Worm (Caenorhabditis elegans): Measurements from ENCODE around the gene F11C1.7.

The F11C1.7 gene

DNA sequence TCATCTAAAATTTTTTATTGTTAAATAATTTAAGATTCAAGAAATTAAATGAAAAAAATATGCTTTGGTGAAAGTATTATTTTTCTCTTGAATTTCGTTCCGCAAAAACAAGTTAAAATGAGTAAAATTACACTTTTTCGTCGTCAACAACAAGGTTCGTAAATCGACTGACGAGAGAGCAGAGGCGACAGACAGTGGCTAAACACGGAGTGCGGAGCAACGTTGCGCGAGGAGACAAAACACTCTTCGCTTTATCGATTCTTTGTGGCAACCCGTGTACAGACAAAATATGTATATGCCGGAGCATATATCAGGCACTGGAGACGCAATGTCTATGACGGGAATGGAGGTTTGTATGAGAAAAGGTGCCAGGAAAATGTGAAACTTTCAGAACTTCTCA is at the start of gene F11C1.7:
Gene F11C1.7 (plus strand): TSS at position 140 of the 400 bp plus-strand sequence.
- TF ChIP-seq nfya-1 (tag; optimal IDR thresholded peaks at IDR 0.05) (no peak), T23F11.4 (GFP tag; optimal IDR thresholded peaks at IDR 0.05) (no peak), ceh-31 (tag; optimal IDR thresholded peaks at IDR 0.05) (peak; percentile 3), tbx-7 (tag; optimal IDR thresholded peaks at IDR 0.05) (no peak), F13H6.1 (tag; optimal IDR thresholded peaks at IDR 0.05) (no peak), unc-42 (tag; optimal IDR thresholded peaks at IDR 0.05) (no peak), zip-5 (tag; optimal IDR thresholded peaks at IDR 0.05) (no peak), eyg-1 (tag; optimal IDR thresholded peaks at IDR 0.05) (no peak), lin-11 (tag; optimal IDR thresholded peaks at IDR 0.05) (no peak), sox-2 (GFP tag; IDR thresholded peaks at IDR 0.05) (no peak), sdc-2 (tag; optimal IDR thresholded peaks at IDR 0.05) (no peak), ceh-48 (tag; optimal IDR thresholded peaks at IDR 0.05) (peak; percentile 81), ceh-18 (tag; optimal IDR thresholded peaks at IDR 0.05) (no peak), ets-4 (tag; optimal IDR thresholded peaks at IDR 0.05) (no peak), ceh-19 (GFP tag; optimal IDR thresholded peaks at IDR 0.05) (no peak)

- TF ChIP-seq hlh-15 (tag; optimal IDR thresholded peaks at IDR 0.05) (no peak), K09A11.1 (tag; optimal IDR thresholded peaks at IDR 0.05; ENCODE audit: insufficient read depth) (no peak), ceh-22 (tag; optimal IDR thresholded peaks at IDR 0.05) (no peak), hlh-30 (tag; optimal IDR thresholded peaks at IDR 0.05; ENCODE audit: insufficient read depth) (no peak), nfya-1 (tag; optimal IDR thresholded peaks at IDR 0.05) (no peak), tbx-2 (tag; optimal IDR thresholded peaks at IDR 0.05) (no peak), eyg-1 (tag; optimal IDR thresholded peaks at IDR 0.05) (no peak), sox-2 (GFP tag; IDR thresholded peaks at IDR 0.05) (no peak), unc-55 (GFP tag; optimal IDR thresholded peaks at IDR 0.05) (no peak), ets-4 (tag; optimal IDR thresholded peaks at IDR 0.05) (no peak), zip-5 (tag; optimal IDR thresholded peaks at IDR 0.05) (no peak), gmeb-2 (tag; optimal IDR thresholded peaks at IDR 0.05) (no peak), ceh-19 (GFP tag; optimal IDR thresholded peaks at IDR 0.05) (no peak), unc-3 (GFP tag; conservative IDR thresholded peaks at IDR 0.05) (no peak), unc-3 (tag; optimal IDR thresholded peaks at IDR 0.05) (no peak), sox-4 (tag; optimal IDR thresholded peaks at IDR 0.05) (no peak), C08G9.2 (tag; optimal IDR thresholded peaks at IDR 0.05) (no peak), Y22D7AL.16 (tag; optimal IDR thresholded peaks at IDR 0.05) (no peak), hlh-6 (tag; optimal IDR thresholded peaks at IDR 0.05) (no peak), F13H6.1 (tag; optimal IDR thresholded peaks at IDR 0.05) (no peak), sdc-2 (tag; optimal IDR thresholded peaks at IDR 0.05) (no peak)
Measured at ce11 chrX:12940811-12941210, 48.3 kb upstream of the F11C1.7 start, which contains the start of gene gmap-3. Gene gmap-3 (minus strand): TSS chrX:12940958.

DNA sequence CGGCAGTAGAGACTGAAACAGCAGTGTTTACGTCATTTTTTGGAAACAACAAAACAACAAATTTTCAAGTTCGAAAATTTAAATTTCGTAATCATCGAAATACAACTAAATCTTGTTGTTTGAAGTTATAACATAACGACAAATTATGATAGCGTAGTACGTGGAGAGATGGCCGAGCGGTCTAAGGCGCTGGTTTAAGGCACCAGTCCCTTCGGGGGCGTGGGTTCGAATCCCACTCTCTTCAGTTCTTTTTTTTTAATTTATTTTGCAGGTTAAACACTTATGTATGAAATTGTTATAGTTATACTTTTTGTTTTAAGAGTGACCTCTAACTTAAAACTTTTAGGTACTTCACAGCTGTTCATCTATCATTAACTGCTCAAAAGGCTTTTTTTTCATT is 46.8 kb upstream of the F11C1.7 start:
- TF ChIP-seq ahr-1 (tag; optimal IDR thresholded peaks at IDR 0.05) (no peak), unc-86 (tag; optimal IDR thresholded peaks at IDR 0.05) (no peak), Y22D7AL.16 (tag; optimal IDR thresholded peaks at IDR 0.05) (no peak), mec-3 (tag; optimal IDR thresholded peaks at IDR 0.05; ENCODE audit: borderline replicate concordance) (no peak), unc-55 (GFP tag; optimal IDR thresholded peaks at IDR 0.05) (no peak), pag-3 (tag; optimal IDR thresholded peaks at IDR 0.05; ENCODE audit: borderline replicate concordance) (no peak), ceh-34 (tag; optimal IDR thresholded peaks at IDR 0.05) (no peak), tbx-7 (tag; optimal IDR thresholded peaks at IDR 0.05) (no peak), ceh-30 (tag; optimal IDR thresholded peaks at IDR 0.05) (no peak), ref-2 (tag; optimal IDR thresholded peaks at IDR 0.05) (no peak)

ce11 chrX:12943166-12943565 is 46.0 kb upstream of the F11C1.7 start, which contains the start of gene gmap-2:
Gene gmap-2 (minus strand): TSS chrX:12943266.
- no peak for TF ChIP-seq nhr-11 (tag; optimal IDR thresholded peaks at IDR 0.05)
- no peak for TF ChIP-seq fax-1 (tag; optimal IDR thresholded peaks at IDR 0.05)
- no peak for TF ChIP-seq ceh-19 (GFP tag; optimal IDR thresholded peaks at IDR 0.05)
- TF ChIP-seq gmeb-2 (tag; optimal IDR thresholded peaks at IDR 0.05) = no peak
- TF ChIP-seq eyg-1 (tag; optimal IDR thresholded peaks at IDR 0.05) = no peak
- no peak for TF ChIP-seq unc-3 (GFP tag; conservative IDR thresholded peaks at IDR 0.05)
- no peak for TF ChIP-seq unc-3 (tag; optimal IDR thresholded peaks at IDR 0.05)

Data from whole organism, late embryonic.